Worm (Caenorhabditis elegans) whole organism, L1 larva: ENCODE results near the gene lido-15.

Source experiments
- snpc-4 ChIP-seq: fragments of 150-350 bp; optimal IDR thresholded peaks from 2 replicates; lab custom pipeline; 2014; ENCODE audit warnings: missing biosample characterization, missing genetic modification characterization
- unc-86 ChIP-seq: sonication (generic microtip); optimal IDR thresholded peaks from 2 replicates; lab custom pipeline; 2016; ENCODE audit warnings: missing genetic modification characterization, missing compliant biosample characterization

DNA sequence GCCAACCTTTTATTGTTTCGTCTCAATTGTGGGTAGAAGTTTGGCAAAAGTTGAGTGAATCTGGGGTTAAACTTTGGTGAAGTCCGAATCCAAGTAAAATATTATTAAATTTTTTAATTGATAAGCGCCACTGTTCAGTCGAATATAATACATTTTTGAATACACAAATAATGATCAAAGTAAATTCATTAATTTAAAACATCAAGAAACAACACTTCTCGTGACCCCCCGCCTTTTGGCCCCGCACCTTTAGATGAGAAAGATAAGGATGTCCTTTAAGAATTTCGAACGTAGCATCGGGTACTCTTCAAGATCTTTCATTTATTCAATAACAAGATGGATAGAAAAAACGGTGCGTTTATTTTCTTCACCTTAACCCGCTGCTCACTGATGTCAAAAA, 40.6 kb downstream of the lido-15 start, which contains the start of gene nhr-257:
- TF ChIP-seq snpc-4 (tag; lab: Kevin White, UChicago) (no peak), unc-86 (tag; lab: Kevin White, UChicago) (no peak)
